Fruit fly (Drosophila melanogaster) whole organism, wandering third instar larva: ENCODE data around the gene CG13926.

Source experiments
- Abd-B ChIP-seq: fragments of >200 bp; optimal IDR thresholded peaks from 2 replicates; lab custom pipeline; 2017; ENCODE audit warnings: missing biosample characterization, missing genetic modification characterization
- CG32264 ChIP-seq: fragments of 200-800 bp; sonication (Bioruptor generic); optimal IDR thresholded peaks from 2 replicates; lab custom pipeline; 2016; ENCODE audit warnings: missing biosample characterization, missing genetic modification characterization
- CrebA ChIP-seq: fragments of 200-800 bp; sonication (Bioruptor generic); optimal IDR thresholded peaks from 2 replicates; lab custom pipeline; 2016; ENCODE audit warnings: missing biosample characterization, mild to moderate bottlenecking, missing genetic modification characterization, borderline replicate concordance
- Dfd ChIP-seq: fragments of >200 bp; optimal IDR thresholded peaks from 2 replicates; lab custom pipeline; 2017; ENCODE audit warnings: missing biosample characterization, missing genetic modification characterization
- Dif ChIP-seq: fragments of 200-275, 200-300 bp; sonication (Bioruptor generic); optimal IDR thresholded peaks from 2 replicates; lab custom pipeline; 2018; ENCODE audit warnings: missing biosample characterization, missing genetic modification characterization; ENCODE audit not compliant: partially characterized antibody
- GATAd ChIP-seq: sonication (Bioruptor generic); optimal IDR thresholded peaks from 2 replicates; lab custom pipeline; 2016; ENCODE audit warnings: missing biosample characterization, missing genetic modification characterization
- HLH106 ChIP-seq: fragments of 200-800 bp; optimal IDR thresholded peaks from 3 replicates; lab custom pipeline; 2019; ENCODE audit warnings: missing biosample characterization, mild to moderate bottlenecking, missing genetic modification characterization, moderate library complexity
- Hr83 ChIP-seq: fragments of 200-300 bp; sonication (Bioruptor generic); optimal IDR thresholded peaks from 2 replicates; lab custom pipeline; 2016; ENCODE audit warnings: missing biosample characterization, mild to moderate bottlenecking, missing genetic modification characterization, moderate library complexity; ENCODE audit not compliant: poor library complexity, severe bottlenecking
- Myc ChIP-seq: fragments of >200 bp; optimal IDR thresholded peaks from 2 replicates; lab custom pipeline; 2017
- N ChIP-seq: fragments of >200 bp; optimal IDR thresholded peaks from 2 replicates; lab custom pipeline; 2018; ENCODE audit warnings: missing biosample characterization, missing external identifiers, missing genetic modification characterization
- OdsH ChIP-seq: fragments of 200-800 bp; sonication (Bioruptor generic); optimal IDR thresholded peaks from 2 replicates; lab custom pipeline; 2016; ENCODE audit warnings: missing biosample characterization, mild to moderate bottlenecking, missing genetic modification characterization
- Sp1 ChIP-seq: fragments of 200-800 bp; sonication (Bioruptor generic); optimal IDR thresholded peaks from 3 replicates; lab custom pipeline; 2019; ENCODE audit warnings: missing biosample characterization, mild to moderate bottlenecking, missing genetic modification characterization, moderate library complexity
- Vsx2 ChIP-seq: fragments of 200-300, 225-300 bp; sonication (Bioruptor generic); optimal IDR thresholded peaks from 2 replicates; lab custom pipeline; 2018; ENCODE audit warnings: missing biosample characterization, missing genetic modification characterization; ENCODE audit not compliant: partially characterized antibody
- br ChIP-seq: fragments of 200-800 bp; sonication (Bioruptor generic); optimal IDR thresholded peaks from 2 replicates; lab custom pipeline; 2016; ENCODE audit warnings: missing biosample characterization, missing genetic modification characterization
- brk ChIP-seq: fragments of 200-800 bp; sonication (Bioruptor generic); optimal IDR thresholded peaks from 2 replicates; lab custom pipeline; 2016; ENCODE audit warnings: missing biosample characterization, mild to moderate bottlenecking, missing genetic modification characterization
- dsf ChIP-seq: sonication (Bioruptor generic); optimal IDR thresholded peaks from 2 replicates; lab custom pipeline; 2016; ENCODE audit warnings: missing biosample characterization, missing genetic modification characterization, borderline replicate concordance
- ey ChIP-seq: fragments of 200-800 bp; sonication (Bioruptor generic); optimal IDR thresholded peaks from 2 replicates; lab custom pipeline; 2016; ENCODE audit warnings: missing biosample characterization, missing genetic modification characterization
- foxo ChIP-seq, 2 experiments: fragments of 200-800 bp; sonication (Bioruptor generic); optimal IDR thresholded peaks; 2 replicates in 1 of 2; 3 replicates in 1 of 2; lab custom pipeline; 2016 to 2017; ENCODE audit warnings: missing biosample characterization in 2 of 2, missing genetic modification characterization in 2 of 2
- fru ChIP-seq: fragments of 200-800 bp; sonication (Bioruptor generic); optimal IDR thresholded peaks from 3 replicates; lab custom pipeline; 2016; ENCODE audit warnings: missing biosample characterization, mild to moderate bottlenecking, missing genetic modification characterization
- h ChIP-seq: fragments of 200-800 bp; sonication (Bioruptor generic); optimal IDR thresholded peaks from 3 replicates; lab custom pipeline; 2016; ENCODE audit warnings: missing biosample characterization, mild to moderate bottlenecking, missing genetic modification characterization
- jim ChIP-seq: fragments of 175-275, 200-325 bp; sonication (Bioruptor generic); optimal IDR thresholded peaks from 2 replicates; lab custom pipeline; 2016; ENCODE audit warnings: missing biosample characterization, mild to moderate bottlenecking, missing genetic modification characterization
- lola ChIP-seq: fragments of >200 bp; optimal IDR thresholded peaks from 2 replicates; lab custom pipeline; 2017; ENCODE audit warnings: missing biosample characterization, missing genetic modification characterization
- pan ChIP-seq: fragments of >200 bp; optimal IDR thresholded peaks from 2 replicates; lab custom pipeline; 2017
- rgr ChIP-seq: fragments of 200-800 bp; sonication (Bioruptor generic); optimal IDR thresholded peaks from 3 replicates; lab custom pipeline; 2016; ENCODE audit warnings: missing biosample characterization, mild to moderate bottlenecking, missing genetic modification characterization
- sage ChIP-seq: fragments of 200-800 bp; sonication (Bioruptor generic); optimal IDR thresholded peaks from 2 replicates; lab custom pipeline; 2016; ENCODE audit warnings: missing biosample characterization, mild to moderate bottlenecking, missing genetic modification characterization
- tai ChIP-seq: sonication (Bioruptor generic); optimal IDR thresholded peaks from 2 replicates; lab custom pipeline; 2016; ENCODE audit warnings: missing biosample characterization, missing genetic modification characterization
- usp ChIP-seq: fragments of >200 bp; optimal IDR thresholded peaks from 2 replicates; lab custom pipeline; 2017; ENCODE audit warnings: missing biosample characterization, missing genetic modification characterization
- woc ChIP-seq: sonication (Bioruptor generic); optimal IDR thresholded peaks from 2 replicates; lab custom pipeline; 2016; ENCODE audit warnings: missing biosample characterization, mild to moderate bottlenecking, missing genetic modification characterization

The CG13926 gene

DNA sequence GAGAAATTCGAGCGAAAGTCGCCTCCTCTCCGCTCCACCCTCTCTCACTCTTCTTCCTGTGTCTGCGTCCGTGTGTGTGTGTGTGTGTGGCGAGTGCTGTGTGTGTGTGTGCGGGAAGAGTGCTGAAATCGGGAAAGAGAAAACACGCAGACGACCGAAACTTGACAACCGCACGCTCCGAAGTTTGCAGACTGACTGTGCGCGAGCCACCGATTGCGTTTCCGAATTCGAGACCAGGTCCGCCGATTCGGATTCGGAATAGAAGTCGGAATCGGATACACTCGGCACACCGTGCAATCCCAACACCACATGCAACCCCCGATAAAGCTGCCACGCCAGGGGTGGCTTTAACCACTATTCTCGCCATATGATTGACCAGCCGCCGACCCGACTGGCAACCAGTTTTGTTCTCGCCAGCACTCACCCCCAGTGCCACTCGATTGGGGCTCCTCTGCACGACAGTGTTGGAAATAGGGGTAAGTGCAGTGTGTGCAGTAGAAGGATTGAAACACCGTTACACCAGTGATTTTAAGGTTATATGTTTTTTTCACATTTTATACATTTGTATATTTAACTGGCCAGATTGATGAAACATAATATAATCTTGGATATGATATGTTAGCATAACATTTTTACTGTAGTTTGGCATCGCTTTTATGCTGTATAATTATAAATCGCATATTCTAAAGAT lies 10.4 kb upstream of the CG13926 start, which contains the start of gene CG13928:
CG13928 (minus strand) TSS at position 202 of the 691 bp plus-strand sequence.
- TF ChIP-seq Vsx2 (GFP tag; lab: Kevin White, UChicago) (peak; percentile 58), usp (no peak), Dif (peak; percentile 16), HLH106 (tag; lab: Kevin White, UChicago) (no peak), sage (GFP tag; lab: Kevin White, UChicago) (no peak), OdsH (no peak), foxo (GFP tag; optimal IDR thresholded peaks at IDR 0.05; lab: Kevin White, UChicago) (no peak), woc (GFP tag; lab: Kevin White, UChicago) (no peak), Myc (lab: Kevin White, UChicago) (no peak), N (GFP tag; lab: Kevin White, UChicago) (no peak)

DNA sequence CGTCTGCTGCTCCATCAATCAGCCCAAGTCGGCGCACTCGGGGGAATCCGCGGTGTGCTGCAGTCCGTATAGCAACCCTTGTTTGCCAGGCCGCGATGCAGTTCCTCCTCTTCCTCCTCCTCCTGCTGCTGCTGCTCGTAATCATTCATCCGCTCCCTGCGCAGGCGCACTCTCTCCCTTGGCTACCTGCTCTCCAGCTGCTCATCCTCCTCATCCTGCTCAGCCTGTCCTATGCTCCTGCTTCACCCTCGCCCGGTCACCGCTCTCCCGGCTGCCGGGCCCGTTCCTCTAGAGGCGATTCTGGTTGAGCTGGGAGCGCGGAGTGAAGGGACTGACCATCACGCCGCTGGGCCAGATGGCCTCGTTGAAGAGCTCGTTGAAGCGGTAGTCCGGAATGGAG lies 9.0 kb upstream of the CG13926 start:
- TF ChIP-seq Vsx2 (GFP tag; lab: Kevin White, UChicago) (peak; percentile 15), GATAd (GFP tag; lab: Kevin White, UChicago) (no peak)
- TF ChIP-seq, all 38 proteins: peak for 1

DNA sequence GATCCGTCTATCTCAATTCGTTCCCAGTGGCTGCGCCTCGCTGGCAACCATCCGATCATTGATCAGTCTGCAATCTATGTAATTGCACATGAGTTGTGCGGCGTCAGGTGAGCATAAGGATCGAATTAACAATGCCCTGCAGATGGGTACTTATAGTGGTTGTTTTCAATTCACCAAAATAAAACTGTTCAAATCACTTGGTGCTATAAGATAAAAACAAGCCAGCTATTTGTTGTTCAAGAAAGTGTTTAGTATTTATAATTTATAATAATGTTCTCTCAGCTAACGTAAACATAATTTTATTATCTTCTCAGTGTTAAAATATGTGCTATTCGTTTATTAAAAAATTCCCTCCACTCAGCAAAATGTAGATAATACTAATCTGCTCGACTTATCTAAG lies 2.3 kb downstream of the CG13926 start, which contains the start of gene CG12105:
CG12105 (minus strand) TSS at position 101 of the 400 bp plus-strand sequence.
- TF ChIP-seq dsf (GFP tag; lab: Kevin White, UChicago) (no peak), Sp1 (GFP tag; lab: Kevin White, UChicago) (no peak), GATAd (GFP tag; lab: Kevin White, UChicago) (no peak), br (GFP tag; lab: Kevin White, UChicago) (no peak), CrebA (no peak), jim (GFP tag; lab: Kevin White, UChicago) (no peak), rgr (no peak), Myc (lab: Kevin White, UChicago) (no peak), ey (GFP tag; lab: Kevin White, UChicago) (no peak), Dfd (GFP tag; lab: Kevin White, UChicago) (no peak), OdsH (no peak), Abd-B (GFP tag; lab: Kevin White, UChicago) (no peak), woc (GFP tag; lab: Kevin White, UChicago) (no peak), Dif (no peak), CG32264 (no peak), Hr83 (no peak)

DNA sequence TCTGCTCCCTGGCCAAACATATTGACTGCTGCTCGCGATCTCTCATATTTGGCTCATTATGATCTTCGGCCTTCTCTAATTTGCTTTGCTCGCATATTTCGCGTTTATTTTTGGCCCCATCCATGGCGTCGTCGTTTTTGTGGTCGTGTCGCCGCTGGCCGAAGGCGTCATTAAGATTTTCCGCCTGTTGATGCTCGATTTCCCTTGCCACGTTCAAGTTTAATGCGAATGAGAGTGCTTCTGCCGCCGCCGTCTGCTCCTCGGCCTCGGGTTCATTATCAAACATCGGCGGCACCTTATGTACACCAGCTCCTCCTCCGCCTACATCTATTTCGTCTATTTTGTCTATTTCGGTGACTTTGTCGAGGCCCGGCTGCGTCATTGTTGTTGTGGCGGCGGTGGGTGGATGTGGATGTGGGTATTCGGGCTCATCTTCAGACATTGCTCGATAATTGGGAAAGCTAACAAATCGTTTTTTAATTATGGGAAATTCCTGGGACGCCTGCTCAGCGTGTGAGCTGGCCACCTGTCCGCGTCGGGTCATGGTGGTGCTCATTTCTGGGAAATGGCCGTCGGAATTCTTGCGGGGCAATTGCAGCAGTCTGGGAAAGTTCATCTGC lies 3.4 kb downstream of the CG13926 start:
- no peak for TF ChIP-seq GATAd (GFP tag; lab: Kevin White, UChicago)
- no peak for TF ChIP-seq brk (GFP tag; lab: Kevin White, UChicago)
- no peak for TF ChIP-seq foxo (GFP tag; optimal IDR thresholded peaks at IDR 0.05; lab: Kevin White, UChicago)

DNA sequence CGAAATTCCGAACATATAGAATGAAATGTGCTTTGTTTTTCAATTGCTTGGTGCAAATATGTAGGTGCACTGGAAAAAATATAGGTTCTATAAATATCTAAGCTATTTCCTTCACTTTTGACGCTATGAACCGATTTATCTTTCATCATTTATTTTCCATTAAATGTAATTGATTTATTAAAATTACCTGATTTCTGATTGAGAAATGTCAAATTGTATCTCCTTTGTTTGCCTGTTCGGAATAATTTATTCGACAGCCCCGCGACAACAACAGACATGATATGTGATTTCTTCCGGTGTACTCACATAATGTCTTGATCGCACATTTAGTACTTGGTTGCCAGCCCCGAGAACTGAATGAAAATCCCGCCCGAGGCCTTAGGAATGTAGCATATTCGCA lies 8.3 kb downstream of the CG13926 start:
- TF ChIP-seq sage (GFP tag; lab: Kevin White, UChicago), result no peak
- no peak for TF ChIP-seq OdsH
- no peak for TF ChIP-seq h
- TF ChIP-seq Abd-B (GFP tag; lab: Kevin White, UChicago), result no peak
- no peak for TF ChIP-seq pan
- no peak for TF ChIP-seq CG32264
- no peak for TF ChIP-seq dsf (GFP tag; lab: Kevin White, UChicago)

DNA sequence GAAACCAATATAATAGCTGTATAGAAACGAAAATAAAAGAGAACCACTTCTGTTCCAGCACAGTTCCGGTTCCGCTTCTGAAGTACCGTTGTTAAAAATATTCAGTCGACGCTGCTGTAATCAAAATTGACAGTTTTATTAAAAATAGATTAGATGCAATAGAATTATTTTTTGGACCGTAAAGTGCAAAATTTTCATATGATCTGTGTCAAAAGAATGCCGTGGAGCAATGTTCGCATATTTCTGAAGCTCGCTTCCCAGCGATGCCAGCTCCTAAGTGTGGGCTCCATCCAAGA lies 15.2 kb downstream of the CG13926 start, which contains the start of the genes CG18170 and CG33791:
CG18170 (plus strand) TSS at position 122 of the 296 bp plus-strand sequence.
CG33791 (plus strand) TSS at position 122 of the 296 bp plus-strand sequence.
- TF ChIP-seq h (no peak), fru (GFP tag; lab: Kevin White, UChicago) (no peak), Dif (no peak), lola (GFP tag; lab: Kevin White, UChicago) (no peak), tai (GFP tag; lab: Kevin White, UChicago) (no peak)
